Worm (Caenorhabditis elegans) whole organism, L2 larva: ENCODE measurements around the gene Y71H2AM.20.

Experiments
- aly-2 ChIP-seq: fragments of 150-350 bp; optimal IDR thresholded peaks from 2 replicates; lab custom pipeline; 2014; ENCODE audit warnings: missing biosample characterization, missing genetic modification characterization
- crh-2 ChIP-seq: sonication (generic microtip); optimal IDR thresholded peaks from 2 replicates; lab custom pipeline; 2017; ENCODE audit warnings: missing biosample characterization, missing genetic modification characterization
- lin-39 ChIP-seq: fragments of 150-350 bp; optimal IDR thresholded peaks from 2 replicates; lab custom pipeline; 2014; ENCODE audit warnings: missing biosample characterization, missing genetic modification reagents, missing genetic modification characterization
- mab-5 ChIP-seq: fragments of 150-350 bp; optimal IDR thresholded peaks from 2 replicates; lab custom pipeline; 2014; ENCODE audit warnings: missing biosample characterization, missing genetic modification characterization
- nhr-12 ChIP-seq: fragments of 150-350 bp; optimal IDR thresholded peaks from 2 replicates; lab custom pipeline; 2014; ENCODE audit warnings: missing biosample characterization, missing genetic modification characterization
- nhr-77 ChIP-seq: fragments of 150-350 bp; optimal IDR thresholded peaks from 2 replicates; lab custom pipeline; 2014; ENCODE audit warnings: missing biosample characterization, missing genetic modification characterization
- skn-1 ChIP-seq: sonication (generic microtip); optimal IDR thresholded peaks from 2 replicates; lab custom pipeline; 2017; ENCODE audit warnings: missing biosample characterization, missing genetic modification characterization
- snpc-4 ChIP-seq: fragments of 150-350 bp; optimal IDR thresholded peaks from 2 replicates; lab custom pipeline; 2014; ENCODE audit warnings: missing biosample characterization, missing genetic modification characterization
- unc-55 ChIP-seq: fragments of 150-350 bp; sonication (generic microtip); optimal IDR thresholded peaks from 3 replicates; lab custom pipeline; 2014; ENCODE audit warnings: missing biosample characterization, missing genetic modification reagents, missing genetic modification characterization
- unc-62 ChIP-seq: fragments of 150-350 bp; optimal IDR thresholded peaks from 2 replicates; lab custom pipeline; 2014; ENCODE audit warnings: missing biosample characterization, missing genetic modification reagents, missing genetic modification characterization
- ztf-4 ChIP-seq: fragments of 150-350 bp; optimal IDR thresholded peaks from 2 replicates; lab custom pipeline; 2014; ENCODE audit warnings: missing biosample characterization, missing genetic modification characterization

DNA sequence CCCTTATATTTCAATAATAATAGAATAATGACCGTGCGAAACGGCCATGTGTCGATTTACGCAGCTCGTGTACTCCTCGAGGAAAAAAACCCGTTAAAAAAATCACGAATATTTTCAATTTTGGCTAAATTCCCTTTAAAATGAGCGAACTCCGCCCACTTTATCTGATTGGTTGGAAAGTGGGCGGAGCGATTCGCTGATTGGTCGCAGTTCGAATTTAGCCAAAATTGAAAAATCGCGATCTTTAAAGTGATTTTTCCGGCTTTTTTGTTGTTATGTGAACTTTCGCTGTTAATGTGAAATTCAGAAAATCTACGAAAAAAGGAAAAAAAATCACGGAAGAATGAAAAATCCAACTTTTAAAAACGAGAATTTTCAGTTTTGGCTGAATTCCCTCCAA lies 32.1 kb upstream of the Y71H2AM.20 start:
- TF ChIP-seq unc-62 (GFP tag; lab: Kevin White, UChicago) (no peak), crh-2 (tag; lab: Kevin White, UChicago) (no peak), unc-55 (GFP tag; lab: Kevin White, UChicago) (no peak), lin-39 (tag; lab: Kevin White, UChicago) (no peak), mab-5 (tag; lab: Kevin White, UChicago) (no peak), nhr-77 (no peak), nhr-12 (tag; lab: Kevin White, UChicago) (no peak), ztf-4 (tag; lab: Kevin White, UChicago) (no peak), skn-1 (tag; lab: Kevin White, UChicago) (no peak), snpc-4 (tag; lab: Kevin White, UChicago) (no peak), aly-2 (tag; lab: Kevin White, UChicago) (no peak)
